Worm (Caenorhabditis elegans) whole organism, L3 larva: ENCODE measurements around the gene mpc-1.

Experiments used
- ZK546.5 ChIP-seq: sonication (generic microtip); optimal IDR thresholded peaks from 2 replicates; lab custom pipeline; 2017; ENCODE audit warnings: missing biosample characterization, missing genetic modification characterization
- ama-1 ChIP-seq: fragments of 150-350 bp; optimal IDR thresholded peaks from 2 replicates; lab custom pipeline; 2018
- egl-27 ChIP-seq: sonication (generic microtip); optimal IDR thresholded peaks from 4 replicates; lab custom pipeline; 2017; ENCODE audit warnings: missing biosample characterization, missing genetic modification reagents, missing genetic modification characterization
- elt-2 ChIP-seq: sonication (generic microtip); optimal IDR thresholded peaks from 2 replicates; lab custom pipeline; 2016; ENCODE audit warnings: missing genetic modification reagents, mild to moderate bottlenecking, missing genetic modification characterization, missing compliant biosample characterization
- elt-3 ChIP-seq, 3 experiments: fragments of 150-350 bp in 1 of 3; sonication (generic microtip) in 2 of 3; optimal IDR thresholded peaks; 2 replicates in 2 of 3; 4 replicates in 1 of 3; lab custom pipeline; 2014 to 2017; ENCODE audit warnings: missing biosample characterization in 3 of 3, missing genetic modification characterization in 3 of 3
- mml-1 ChIP-seq: fragments of 150-350 bp; sonication (generic microtip); optimal IDR thresholded peaks from 3 replicates; lab custom pipeline; 2014; ENCODE audit warnings: missing biosample characterization, missing genetic modification characterization
- nhr-12 ChIP-seq: fragments of 150-350 bp; optimal IDR thresholded peaks from 2 replicates; lab custom pipeline; 2014; ENCODE audit warnings: missing biosample characterization, missing genetic modification characterization
- nhr-237 ChIP-seq: fragments of 150-350 bp; optimal IDR thresholded peaks from 2 replicates; lab custom pipeline; 2014; ENCODE audit warnings: missing biosample characterization, missing genetic modification characterization
- nhr-76 ChIP-seq: fragments of 150-350 bp; sonication (generic microtip); optimal IDR thresholded peaks from 5 replicates; lab custom pipeline; 2014; ENCODE audit warnings: missing biosample characterization, missing genetic modification characterization
- snpc-4 ChIP-seq: fragments of 150-350 bp; optimal IDR thresholded peaks from 2 replicates; lab custom pipeline; 2014; ENCODE audit warnings: missing biosample characterization, missing genetic modification characterization
- zag-1 ChIP-seq: fragments of 150-350 bp; optimal IDR thresholded peaks from 2 replicates; lab custom pipeline; 2014; ENCODE audit warnings: missing biosample characterization, missing genetic modification characterization

DNA sequence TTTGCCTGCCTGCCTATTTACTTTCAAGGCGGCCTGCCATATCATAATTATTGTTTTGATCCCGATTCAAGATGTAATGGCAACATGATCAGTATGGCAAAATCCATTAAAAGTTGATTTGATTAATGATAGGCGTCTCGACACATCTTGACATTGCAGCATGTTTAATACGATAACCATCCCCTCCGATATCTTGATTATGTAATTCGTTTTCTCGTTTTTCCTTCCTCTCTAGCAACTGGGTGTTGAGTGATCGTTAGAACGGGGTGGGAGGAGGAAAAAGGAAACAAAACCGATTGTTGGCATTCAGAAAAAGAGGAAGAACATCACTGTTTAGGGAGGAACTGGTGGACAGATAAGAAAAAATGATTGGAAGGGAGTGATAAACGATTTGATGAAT lies 21.3 kb upstream of the mpc-1 start:
- TF ChIP-seq ama-1 (lab: Kevin White, UChicago) (no peak), nhr-237 (tag; lab: Kevin White, UChicago) (no peak), mml-1 (tag; lab: Kevin White, UChicago) (no peak), egl-27 (tag; lab: Kevin White, UChicago) (no peak), elt-2 (tag; lab: Kevin White, UChicago) (no peak), zag-1 (no peak), elt-3 (tag; optimal IDR thresholded peaks at IDR 0.05; lab: Kevin White, UChicago) (no peak), ZK546.5 (tag; lab: Kevin White, UChicago) (no peak), nhr-76 (tag; lab: Kevin White, UChicago) (no peak), nhr-12 (tag; lab: Kevin White, UChicago) (no peak), snpc-4 (no peak)
